Worm (Caenorhabditis elegans) whole organism, young adult: ENCODE data around the gene T25B9.8.

Experiments used
- B0261.1 ChIP-seq: sonication (generic microtip); optimal IDR thresholded peaks from 2 replicates; lab custom pipeline; 2016; ENCODE audit warnings: mild to moderate bottlenecking, missing genetic modification characterization, moderate library complexity, missing compliant biosample characterization
- B0336.3 ChIP-seq: fragments of 200-800 bp; sonication (Bioruptor generic); IDR thresholded peaks from 2 replicates; pipeline ENCODE4 v1.3.6; 2022; ENCODE audit warnings: missing genetic modification characterization, missing compliant biosample characterization
- F22D6.2 ChIP-seq: sonication (generic microtip); optimal IDR thresholded peaks from 2 replicates; lab custom pipeline; 2016; ENCODE audit warnings: mild to moderate bottlenecking, missing genetic modification characterization, missing compliant biosample characterization
- F23B12.7 ChIP-seq: sonication (generic microtip); optimal IDR thresholded peaks from 2 replicates; lab custom pipeline; 2017; ENCODE audit warnings: missing genetic modification characterization, mild to moderate bottlenecking, missing compliant biosample characterization, antibody characterized with exemption, moderate library complexity; ENCODE audit not compliant: insufficient read depth
- F52B5.7 ChIP-seq: sonication (generic microtip); optimal IDR thresholded peaks from 2 replicates; lab custom pipeline; 2016; ENCODE audit warnings: mild to moderate bottlenecking, missing genetic modification characterization, missing compliant biosample characterization
- F55B11.4 ChIP-seq: sonication (generic microtip); optimal IDR thresholded peaks from 2 replicates; lab custom pipeline; 2016; ENCODE audit warnings: missing compliant biosample characterization, missing genetic modification characterization, borderline replicate concordance; ENCODE audit not compliant: insufficient read depth
- F57A8.1 ChIP-seq: fragments of 200-800 bp; sonication (Bioruptor generic); optimal IDR thresholded peaks from 2 replicates; lab custom pipeline; 2018; ENCODE audit warnings: mild to moderate bottlenecking, missing genetic modification characterization, moderate library complexity, missing compliant biosample characterization
- K12H6.12 ChIP-seq: fragments of 200-800 bp; sonication (Bioruptor generic); optimal IDR thresholded peaks from 2 replicates; lab custom pipeline; 2018; ENCODE audit warnings: mild to moderate bottlenecking, missing genetic modification characterization, missing compliant biosample characterization
- Y95B8A.8 ChIP-seq: fragments of 200-800 bp; sonication (Bioruptor generic); IDR thresholded peaks from 2 replicates; pipeline ENCODE4 v1.3.6; 2022; ENCODE audit warnings: missing genetic modification reagents, missing genetic modification characterization, missing compliant biosample characterization
- ZK185.1 ChIP-seq: sonication (generic microtip); optimal IDR thresholded peaks from 2 replicates; lab custom pipeline; 2016; ENCODE audit warnings: mild to moderate bottlenecking, missing genetic modification characterization, missing compliant biosample characterization; ENCODE audit not compliant: poor library complexity, severe bottlenecking
- akir-1 ChIP-seq: fragments of 200-800 bp; sonication (Bioruptor generic); optimal IDR thresholded peaks from 2 replicates; lab custom pipeline; 2018; ENCODE audit warnings: mild to moderate bottlenecking, missing genetic modification characterization, moderate library complexity, missing compliant biosample characterization
- ceh-100 ChIP-seq: fragments of 200-800 bp; sonication (Bioruptor generic); IDR thresholded peaks from 2 replicates; pipeline ENCODE4 v1.3.6; 2022; ENCODE audit warnings: missing genetic modification reagents, missing genetic modification characterization, missing compliant biosample characterization
- ceh-58 ChIP-seq: fragments of 200-800 bp; sonication (Bioruptor generic); IDR thresholded peaks from 2 replicates; pipeline ENCODE4 v1.3.6; 2022; ENCODE audit warnings: missing genetic modification characterization, missing compliant biosample characterization
- ceh-79 ChIP-seq: sonication (generic microtip); optimal IDR thresholded peaks from 2 replicates; lab custom pipeline; 2017; ENCODE audit warnings: mild to moderate bottlenecking, missing genetic modification characterization, missing compliant biosample characterization
- ceh-91 ChIP-seq: fragments of 200-800 bp; sonication (Bioruptor generic); IDR thresholded peaks from 2 replicates; pipeline ENCODE4 v1.3.6; 2022; ENCODE audit warnings: missing genetic modification reagents, missing genetic modification characterization, missing compliant biosample characterization
- dpff-1 ChIP-seq: sonication (generic microtip); optimal IDR thresholded peaks from 2 replicates; lab custom pipeline; 2017; ENCODE audit warnings: mild to moderate bottlenecking, missing genetic modification characterization, missing compliant biosample characterization
- egl-18 ChIP-seq: fragments of 200-800 bp; sonication (Bioruptor generic); IDR thresholded peaks from 2 replicates; pipeline ENCODE4 v1.3.6; 2022; ENCODE audit warnings: missing genetic modification reagents, missing genetic modification characterization, missing compliant biosample characterization
- egrh-3 ChIP-seq: fragments of 200-800 bp; sonication (Bioruptor generic); IDR thresholded peaks from 2 replicates; pipeline ENCODE4 v1.3.6; 2022; ENCODE audit warnings: missing genetic modification reagents, missing genetic modification characterization, missing compliant biosample characterization
- ekl-4 ChIP-seq: fragments of 200-800 bp; sonication (Bioruptor generic); IDR thresholded peaks from 2 replicates; pipeline ENCODE4 v1.3.6; 2022; ENCODE audit warnings: missing genetic modification reagents, missing genetic modification characterization, missing compliant biosample characterization
- gei-17 ChIP-seq: fragments of 200-800 bp; sonication (Bioruptor generic); optimal IDR thresholded peaks from 2 replicates; lab custom pipeline; 2018; ENCODE audit warnings: mild to moderate bottlenecking, missing genetic modification characterization, missing compliant biosample characterization
- hlh-12 ChIP-seq: sonication (generic microtip); optimal IDR thresholded peaks from 2 replicates; lab custom pipeline; 2016; ENCODE audit warnings: missing genetic modification characterization, missing compliant biosample characterization
- hmg-1.2 ChIP-seq: fragments of 200-800 bp; sonication (Bioruptor generic); IDR thresholded peaks from 2 replicates; pipeline ENCODE4 v1.3.6; 2022; ENCODE audit warnings: missing genetic modification reagents, missing genetic modification characterization, missing compliant biosample characterization
- hmg-20 ChIP-seq: fragments of 200-800 bp; sonication (Bioruptor generic); IDR thresholded peaks from 2 replicates; pipeline ENCODE4 v1.3.6; 2022; ENCODE audit warnings: missing genetic modification reagents, missing genetic modification characterization, missing compliant biosample characterization
- lag-1 ChIP-seq: fragments of 200-800 bp; sonication (Bioruptor generic); IDR thresholded peaks from 2 replicates; pipeline ENCODE4 v1.3.6; 2022; ENCODE audit warnings: missing genetic modification reagents, missing genetic modification characterization, missing compliant biosample characterization
- lin-26 ChIP-seq: fragments of 200-800 bp; sonication (Bioruptor generic); IDR thresholded peaks from 2 replicates; pipeline ENCODE4 v1.3.6; 2022; ENCODE audit warnings: missing genetic modification reagents, missing genetic modification characterization, missing compliant biosample characterization
- lin-40 ChIP-seq: sonication (generic microtip); optimal IDR thresholded peaks from 2 replicates; lab custom pipeline; 2016; ENCODE audit warnings: missing genetic modification characterization, mild to moderate bottlenecking, missing compliant biosample characterization, missing genotype, missing genetic modification reagents
- mel-28 ChIP-seq: sonication (generic microtip); optimal IDR thresholded peaks from 2 replicates; lab custom pipeline; 2016; ENCODE audit warnings: borderline replicate concordance, mild to moderate bottlenecking, missing genetic modification characterization, missing compliant biosample characterization
- nhr-179 ChIP-seq: sonication (generic microtip); optimal IDR thresholded peaks from 2 replicates; lab custom pipeline; 2016; ENCODE audit warnings: mild to moderate bottlenecking, missing genetic modification characterization, missing compliant biosample characterization
- nhr-27 ChIP-seq: fragments of 200-800 bp; sonication (Bioruptor generic); optimal IDR thresholded peaks from 2 replicates; lab custom pipeline; 2018; ENCODE audit warnings: mild to moderate bottlenecking, missing genetic modification characterization, moderate library complexity, missing compliant biosample characterization
- nhr-80 ChIP-seq: sonication (generic microtip); optimal IDR thresholded peaks from 2 replicates; lab custom pipeline; 2016; ENCODE audit warnings: missing genetic modification characterization, missing compliant biosample characterization
- pbrm-1 ChIP-seq: fragments of 200-800 bp; sonication (Bioruptor generic); IDR thresholded peaks from 2 replicates; pipeline ENCODE4 v1.3.6; 2022; ENCODE audit warnings: missing genetic modification reagents, missing genetic modification characterization, missing compliant biosample characterization
- rpc-1 ChIP-seq, 2 experiments: fragments of 150-350 bp in 1 of 2; sonication (generic microtip) in 1 of 2; optimal IDR thresholded peaks; 2 replicates each; lab custom pipeline; 2014 to 2018; ENCODE audit warnings: missing biosample characterization in 1 of 2, missing genetic modification characterization in 1 of 2, missing genetic modification reagents in 1 of 2, missing genotype in 1 of 2
- sea-2 ChIP-seq: fragments of 200-800 bp; sonication (Bioruptor generic); IDR thresholded peaks from 2 replicates; pipeline ENCODE4 v1.3.6; 2022; ENCODE audit warnings: missing genetic modification characterization, missing compliant biosample characterization
- snpc-3.4 ChIP-seq: sonication (generic microtip); optimal IDR thresholded peaks from 2 replicates; lab custom pipeline; 2017; ENCODE audit warnings: missing genetic modification characterization, mild to moderate bottlenecking, missing compliant biosample characterization, antibody characterized with exemption, moderate library complexity, missing genotype, missing genetic modification reagents
- tbp1 ChIP-seq: fragments of 200-800 bp; sonication (Bioruptor generic); optimal IDR thresholded peaks from 2 replicates; lab custom pipeline; 2018; ENCODE audit warnings: mild to moderate bottlenecking, missing genetic modification characterization, missing compliant biosample characterization
- xnd-1 ChIP-seq: sonication (generic microtip); optimal IDR thresholded peaks from 2 replicates; lab custom pipeline; 2016; ENCODE audit warnings: missing genotype, missing genetic modification reagents, missing genetic modification characterization, missing compliant biosample characterization
- ztf-22 ChIP-seq: fragments of 200-800 bp; sonication (Bioruptor generic); optimal IDR thresholded peaks from 2 replicates; lab custom pipeline; 2018; ENCODE audit warnings: mild to moderate bottlenecking, missing genetic modification characterization, moderate library complexity, missing compliant biosample characterization
- ztf-26 ChIP-seq: sonication (generic microtip); optimal IDR thresholded peaks from 2 replicates; lab custom pipeline; 2017; ENCODE audit warnings: missing genetic modification characterization, missing compliant biosample characterization
- ztf-6 ChIP-seq: fragments of 200-800 bp; sonication (Bioruptor generic); IDR thresholded peaks from 2 replicates; pipeline ENCODE4 v1.3.6; 2022; ENCODE audit warnings: missing genetic modification reagents, missing genetic modification characterization, missing compliant biosample characterization

T25B9.8 gene

DNA sequence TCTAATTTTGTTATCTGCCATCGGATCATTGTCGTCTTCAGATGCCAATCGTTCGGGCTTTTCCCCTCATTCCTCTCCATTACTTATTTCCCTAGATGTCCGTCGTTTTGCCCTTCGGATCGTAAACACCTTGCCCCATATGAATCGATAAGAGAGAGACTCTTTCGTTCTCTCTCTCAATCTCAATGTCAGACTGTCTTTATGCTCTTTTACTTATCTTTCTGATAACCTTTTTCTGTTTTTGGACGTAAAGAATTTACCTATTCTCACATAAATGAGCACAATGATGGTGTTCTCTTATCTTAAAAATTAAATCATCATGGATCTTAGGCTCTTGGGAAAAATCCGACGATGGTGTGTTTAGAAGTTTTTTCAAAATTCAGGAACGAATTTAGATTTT is 28.7 kb upstream of the T25B9.8 start:
- peak; percentile 45 for TF ChIP-seq nhr-80 (tag; lab: Kevin White, UChicago)
- no peak for TF ChIP-seq lin-26 (GFP tag; lab: Robert Waterston, UW)
- TF ChIP-seq snpc-3.4: no peak

DNA sequence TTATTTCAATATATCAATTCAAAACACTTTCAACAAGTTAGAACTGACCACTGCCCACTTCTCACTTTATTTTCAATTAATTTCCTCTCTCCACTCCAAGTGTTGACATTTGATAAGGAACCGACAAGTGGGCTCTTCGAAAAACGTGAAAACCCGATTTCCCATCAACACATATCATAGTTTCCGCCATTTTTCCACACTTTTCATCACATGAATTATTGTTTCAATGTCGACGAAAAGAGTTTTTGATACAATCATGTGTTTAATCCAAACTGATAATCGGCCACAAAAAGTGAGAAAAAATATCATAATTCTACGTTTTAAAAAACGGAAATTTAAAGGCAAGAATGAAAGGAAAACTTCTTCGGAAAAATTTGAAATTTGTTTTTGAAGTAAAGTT is 27.7 kb upstream of the T25B9.8 start:
- TF ChIP-seq nhr-80 (tag; lab: Kevin White, UChicago) (peak; percentile 66), gei-17 (no peak)

DNA sequence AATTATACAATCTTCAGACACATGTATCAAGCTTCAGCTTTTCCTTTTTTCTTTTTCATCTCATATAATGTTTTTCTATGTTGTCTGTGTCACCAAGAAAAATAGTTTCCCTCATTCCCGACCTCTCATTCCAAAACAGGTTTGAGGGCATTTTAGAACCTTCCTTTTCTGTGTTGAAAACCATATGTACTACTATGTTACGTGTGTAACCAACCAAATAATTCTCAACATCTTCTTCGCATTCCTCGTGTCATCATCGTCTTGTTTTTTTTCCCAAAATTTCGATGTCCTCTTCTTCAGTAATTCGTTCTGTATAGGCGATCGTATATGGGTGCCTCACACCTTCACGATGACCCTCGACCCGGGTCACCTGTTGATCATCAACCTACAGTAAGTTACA is 22.4 kb upstream of the T25B9.8 start, which contains the start of gene pept-2:
Gene pept-2 (plus strand): TSS at position 301 of the 400 bp plus-strand sequence.
- no peak for TF ChIP-seq ceh-100
- no peak for TF ChIP-seq ceh-58
- TF ChIP-seq ekl-4 (GFP tag; lab: Robert Waterston, UW): no peak
- TF ChIP-seq tbp1 (GFP tag; lab: Kevin White, UChicago): no peak
- TF ChIP-seq egrh-3: no peak
- TF ChIP-seq nhr-179 (tag; lab: Kevin White, UChicago): no peak
- no peak for TF ChIP-seq lin-26 (GFP tag; lab: Robert Waterston, UW)
- no peak for TF ChIP-seq B0336.3 (GFP tag; lab: Robert Waterston, UW)
- TF ChIP-seq, all 124 proteins: peak for 0

DNA sequence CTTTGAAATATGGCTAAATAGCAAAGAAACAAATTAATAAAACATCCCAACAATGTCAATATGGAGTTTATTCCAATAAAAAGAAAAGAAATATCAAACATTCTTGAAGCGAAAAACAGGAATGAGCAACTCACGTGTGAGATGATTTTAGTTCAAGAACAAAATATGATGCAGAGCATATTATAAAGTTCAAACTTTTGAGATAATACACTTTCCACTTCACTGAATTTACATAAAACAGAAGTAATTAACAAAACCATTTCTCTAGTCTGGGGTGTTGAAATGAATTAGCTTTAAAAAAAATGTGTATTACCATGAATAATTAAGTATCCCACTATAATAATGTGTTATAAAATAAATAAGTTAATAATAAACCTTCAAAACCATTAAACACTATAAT is 18.7 kb upstream of the T25B9.8 start, which contains the start of gene srd-7:
Gene srd-7 (minus strand): TSS at position 101 of the 400 bp plus-strand sequence.
- TF ChIP-seq ztf-22 (GFP tag; lab: Kevin White, UChicago) (no peak), Y95B8A.8 (GFP tag; lab: Robert Waterston, UW) (no peak), F23B12.7 (no peak), hmg-1.2 (GFP tag; lab: Robert Waterston, UW) (no peak), xnd-1 (tag; lab: Kevin White, UChicago) (no peak), pbrm-1 (GFP tag; lab: Robert Waterston, UW) (no peak), ZK185.1 (no peak), egl-18 (no peak), hlh-12 (tag; lab: Kevin White, UChicago) (no peak), F22D6.2 (tag; lab: Kevin White, UChicago) (no peak), ceh-100 (no peak), F57A8.1 (no peak), ceh-91 (GFP tag; lab: Robert Waterston, UW) (no peak), gei-17 (no peak), ztf-6 (GFP tag; lab: Robert Waterston, UW) (no peak), sea-2 (GFP tag; lab: Robert Waterston, UW) (no peak), rpc-1 (optimal IDR thresholded peaks at IDR 0.05; lab: Kevin White, UChicago) (no peak), rpc-1 (tag; optimal IDR thresholded peaks at IDR 0.05; lab: Kevin White, UChicago) (no peak), nhr-27 (no peak)

ce11 chrIV:10784085-10784484 is 16.1 kb upstream of the T25B9.8 start:
- no peak for TF ChIP-seq dpff-1 (tag; lab: Kevin White, UChicago)
- TF ChIP-seq nhr-27: no peak
- no peak for TF ChIP-seq hmg-20 (GFP tag; lab: Robert Waterston, UW)

- no peak for TF ChIP-seq F55B11.4 (tag; lab: Kevin White, UChicago)
- TF ChIP-seq akir-1 (GFP tag; lab: Kevin White, UChicago): no peak
- TF ChIP-seq mel-28 (tag; lab: Kevin White, UChicago): no peak
- no peak for TF ChIP-seq lag-1 (GFP tag; lab: Robert Waterston, UW)
- no peak for TF ChIP-seq K12H6.12
- no peak for TF ChIP-seq B0261.1 (tag; lab: Kevin White, UChicago)
- TF ChIP-seq F52B5.7 (tag; lab: Kevin White, UChicago): no peak
- TF ChIP-seq ztf-26 (tag; lab: Kevin White, UChicago): peak; percentile 57
- TF ChIP-seq lin-40 (tag; lab: Kevin White, UChicago): peak; percentile 32
- no peak for TF ChIP-seq ceh-79
Observed at ce11 chrIV:10782014-10782413, 14.0 kb upstream of the T25B9.8 start.
